Fruit fly (Drosophila melanogaster) whole organism, wandering third instar larva: ENCODE measurements around the gene CG31789.

ENCODE experiments used
- Dif ChIP-seq: fragments of 200-275, 200-300 bp; sonication (Bioruptor generic); optimal IDR thresholded peaks from 2 replicates; lab custom pipeline; 2018; ENCODE audit warnings: missing biosample characterization, missing genetic modification characterization; ENCODE audit not compliant: partially characterized antibody
- Myc ChIP-seq: fragments of >200 bp; optimal IDR thresholded peaks from 2 replicates; lab custom pipeline; 2017
- dmrt93B ChIP-seq: fragments of 200-800 bp; sonication (Bioruptor generic); optimal IDR thresholded peaks from 2 replicates; lab custom pipeline; 2018; ENCODE audit warnings: missing biosample characterization, mild to moderate bottlenecking, missing genetic modification characterization
- h ChIP-seq: fragments of 200-800 bp; sonication (Bioruptor generic); optimal IDR thresholded peaks from 3 replicates; lab custom pipeline; 2016; ENCODE audit warnings: missing biosample characterization, mild to moderate bottlenecking, missing genetic modification characterization

DNA sequence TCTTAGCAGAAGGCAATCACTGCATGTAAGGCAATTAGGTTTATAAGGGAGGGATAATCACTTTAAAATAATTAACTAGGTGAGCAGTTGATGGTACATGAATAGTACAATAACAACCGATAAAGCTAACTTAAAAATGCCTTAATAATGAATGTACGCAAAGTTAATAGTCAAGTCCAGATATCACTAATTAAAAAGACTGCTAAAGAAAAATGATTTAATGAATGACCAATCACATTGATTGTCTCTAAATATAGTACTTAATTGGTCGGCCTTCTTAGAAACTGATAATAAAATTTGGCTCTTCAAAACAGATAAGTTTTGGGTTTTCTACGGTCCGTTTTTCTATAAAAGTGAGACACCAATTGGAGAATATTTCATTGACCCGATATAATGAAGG lies at the start of gene CG31789:
- TF ChIP-seq dmrt93B (no peak), Myc (lab: Kevin White, UChicago) (no peak), Dif (GFP tag; lab: Kevin White, UChicago) (no peak), h (GFP tag; lab: Kevin White, UChicago) (no peak)
